Worm (Caenorhabditis elegans) whole organism, L4 larva: ENCODE results near the gene pgap-1.

Experiments
- D1046.2 ChIP-seq: fragments of 200-800 bp; sonication (Bioruptor generic); IDR thresholded peaks from 2 replicates; pipeline ENCODE4 v1.3.6; 2022; ENCODE audit warnings: missing genetic modification characterization, missing compliant biosample characterization
- F10B5.3 ChIP-seq: sonication (generic microtip); optimal IDR thresholded peaks from 2 replicates; lab custom pipeline; 2016; ENCODE audit warnings: mild to moderate bottlenecking, missing genetic modification characterization, missing compliant biosample characterization
- F44E2.7 ChIP-seq: fragments of 200-800 bp; sonication (Bioruptor generic); IDR thresholded peaks from 2 replicates; pipeline ENCODE4 v2.1.2; 2022; ENCODE audit warnings: missing genetic modification characterization, missing compliant biosample characterization
- F49E8.2 ChIP-seq: sonication (generic microtip); optimal IDR thresholded peaks from 2 replicates; lab custom pipeline; 2016; ENCODE audit warnings: missing compliant biosample characterization, mild to moderate bottlenecking, missing genetic modification characterization, borderline replicate concordance
- R02D3.7 ChIP-seq: fragments of 150-350 bp; sonication (generic microtip); optimal IDR thresholded peaks from 3 replicates; lab custom pipeline; 2014; ENCODE audit warnings: missing biosample characterization, missing genetic modification characterization
- Y48G9A.11 ChIP-seq: fragments of 200-800 bp; sonication (Bioruptor generic); IDR thresholded peaks from 2 replicates; pipeline ENCODE4 v1.3.6; 2022; ENCODE audit warnings: missing genetic modification reagents, missing genetic modification characterization, missing compliant biosample characterization
- Y5F2A.4 ChIP-seq: fragments of 200-800 bp; sonication (Bioruptor generic); optimal IDR thresholded peaks from 2 replicates; lab custom pipeline; 2018; ENCODE audit warnings: mild to moderate bottlenecking, missing genetic modification characterization, missing compliant biosample characterization
- Y75B8A.6 ChIP-seq: fragments of 200-800 bp; sonication (Bioruptor generic); IDR thresholded peaks from 2 replicates; pipeline ENCODE4 v1.3.6; 2022; ENCODE audit warnings: missing genetic modification reagents, missing genetic modification characterization, missing compliant biosample characterization
- ZK337.2 ChIP-seq: fragments of 200-800 bp; sonication (Bioruptor generic); IDR thresholded peaks from 2 replicates; pipeline ENCODE4 v1.3.6; 2022; ENCODE audit warnings: missing genetic modification reagents, missing genetic modification characterization, missing compliant biosample characterization
- aha-1 ChIP-seq: fragments of 150-350 bp; peaks from one replicate; lab custom pipeline; 2014; ENCODE audit warnings: missing biosample characterization, missing genetic modification characterization
- arid-1 ChIP-seq: fragments of 200-800 bp; sonication (Bioruptor generic); conservative IDR thresholded peaks from 2 replicates; pipeline ENCODE4 v1.3.6; 2022; ENCODE audit warnings: missing genetic modification reagents, missing genetic modification characterization, missing compliant biosample characterization
- attf-4 ChIP-seq: sonication (generic microtip); optimal IDR thresholded peaks from 3 replicates; lab custom pipeline; 2017; ENCODE audit warnings: missing biosample characterization, missing genetic modification characterization
- ceh-28 ChIP-seq: fragments of 150-350 bp; optimal IDR thresholded peaks from 2 replicates; lab custom pipeline; 2014; ENCODE audit warnings: missing biosample characterization, missing genetic modification reagents, missing genetic modification characterization
- daf-16 ChIP-seq, 3 experiments: sonication (generic microtip); optimal IDR thresholded peaks; 2 replicates each; lab custom pipeline; 2016 to 2017; ENCODE audit warnings: missing genetic modification characterization in 3 of 3, missing genetic modification reagents in 3 of 3, mild to moderate bottlenecking in 2 of 3, missing compliant biosample characterization in 2 of 3, missing biosample characterization in 1 of 3, moderate library complexity in 1 of 3
- daf-19 ChIP-seq: fragments of 200-800 bp; sonication (Bioruptor generic); conservative IDR thresholded peaks from 2 replicates; pipeline ENCODE4 v1.3.6; 2022; ENCODE audit warnings: missing genetic modification characterization, missing compliant biosample characterization
- daf-8 ChIP-seq: fragments of 200-800 bp; sonication (Bioruptor generic); IDR thresholded peaks from 2 replicates; pipeline ENCODE4 v1.3.6; 2022; ENCODE audit warnings: missing genetic modification characterization, missing compliant biosample characterization
- dmd-9 ChIP-seq: fragments of 200-800 bp; sonication (Bioruptor generic); IDR thresholded peaks from 2 replicates; pipeline ENCODE4 v1.3.6; 2022; ENCODE audit warnings: missing genetic modification reagents, missing genetic modification characterization, missing compliant biosample characterization
- duxl-1 ChIP-seq: sonication (generic microtip); optimal IDR thresholded peaks from 2 replicates; lab custom pipeline; 2016; ENCODE audit warnings: mild to moderate bottlenecking, missing genetic modification characterization, moderate library complexity, missing compliant biosample characterization; ENCODE audit not compliant: poor library complexity
- dve-1 ChIP-seq: sonication (generic microtip); optimal IDR thresholded peaks from 2 replicates; lab custom pipeline; 2017; ENCODE audit warnings: antibody characterized with exemption, mild to moderate bottlenecking, missing genetic modification characterization, missing compliant biosample characterization; ENCODE audit not compliant: insufficient read depth
- egl-27 ChIP-seq: sonication (generic microtip); optimal IDR thresholded peaks from 3 replicates; lab custom pipeline; 2017; ENCODE audit warnings: missing biosample characterization, missing genetic modification reagents, missing genetic modification characterization
- egl-43 ChIP-seq: fragments of 200-800 bp; sonication (Bioruptor generic); IDR thresholded peaks from 2 replicates; pipeline ENCODE4 v1.3.6; 2022; ENCODE audit warnings: missing genetic modification reagents, missing genetic modification characterization, missing compliant biosample characterization
- fkh-10 ChIP-seq: fragments of 150-350 bp; optimal IDR thresholded peaks from 2 replicates; lab custom pipeline; 2014; ENCODE audit warnings: missing biosample characterization, missing genetic modification reagents, missing genetic modification characterization
- fos-1 ChIP-seq: fragments of 150-350 bp; optimal IDR thresholded peaks from 2 replicates; lab custom pipeline; 2014; ENCODE audit warnings: missing biosample characterization, missing genetic modification characterization
- lim-7 ChIP-seq: fragments of 200-800 bp; sonication (Bioruptor generic); IDR thresholded peaks from 2 replicates; pipeline ENCODE4 v1.3.6; 2022; ENCODE audit warnings: missing genetic modification characterization, missing compliant biosample characterization
- lin-39 ChIP-seq: fragments of 150-350 bp; optimal IDR thresholded peaks from 2 replicates; lab custom pipeline; 2014; ENCODE audit warnings: missing biosample characterization, missing genetic modification reagents, missing genetic modification characterization
- lsy-2 ChIP-seq, 2 experiments: fragments of 150-350 bp in 1 of 2; sonication (generic microtip) in 1 of 2; optimal IDR thresholded peaks; 2 replicates each; lab custom pipeline; 2014 to 2017; ENCODE audit warnings: missing biosample characterization in 2 of 2, missing genetic modification characterization in 2 of 2
- madf-9 ChIP-seq: fragments of 200-800 bp; sonication (Bioruptor generic); conservative IDR thresholded peaks from 2 replicates; pipeline ENCODE4 v1.3.6; 2022; ENCODE audit warnings: missing genetic modification reagents, missing genetic modification characterization, missing compliant biosample characterization
- mdt-29 ChIP-seq: fragments of 200-800 bp; sonication (Bioruptor generic); IDR thresholded peaks from 2 replicates; pipeline ENCODE4 v1.3.6; 2022; ENCODE audit warnings: missing genetic modification reagents, missing genetic modification characterization, missing compliant biosample characterization
- mes-2 ChIP-seq: sonication (generic microtip); optimal IDR thresholded peaks from 2 replicates; lab custom pipeline; 2016; ENCODE audit warnings: missing genotype, mild to moderate bottlenecking, missing genetic modification characterization, missing compliant biosample characterization; ENCODE audit not compliant: poor library complexity, severe bottlenecking
- mxl-3 ChIP-seq: fragments of 200-800 bp; sonication (Bioruptor generic); optimal IDR thresholded peaks from 2 replicates; lab custom pipeline; 2018; ENCODE audit warnings: mild to moderate bottlenecking, missing genetic modification characterization, missing compliant biosample characterization
- nhr-102 ChIP-seq: sonication (generic microtip); optimal IDR thresholded peaks from 2 replicates; lab custom pipeline; 2016; ENCODE audit warnings: mild to moderate bottlenecking, missing genetic modification characterization, moderate library complexity, missing compliant biosample characterization
- nhr-11 ChIP-seq: fragments of 150-350 bp; optimal IDR thresholded peaks from 2 replicates; lab custom pipeline; 2014; ENCODE audit warnings: missing biosample characterization, missing genetic modification characterization
- nhr-237 ChIP-seq: sonication (generic microtip); optimal IDR thresholded peaks from 2 replicates; lab custom pipeline; 2017; ENCODE audit warnings: missing biosample characterization, missing genetic modification characterization
- nhr-41 ChIP-seq: fragments of 200-800 bp; sonication (Bioruptor generic); IDR thresholded peaks from 2 replicates; pipeline ENCODE4 v1.3.6; 2022; ENCODE audit warnings: missing genetic modification reagents, missing genetic modification characterization, missing compliant biosample characterization
- nhr-48 ChIP-seq: sonication (generic microtip); optimal IDR thresholded peaks from 2 replicates; lab custom pipeline; 2016; ENCODE audit warnings: mild to moderate bottlenecking, missing genetic modification characterization, missing compliant biosample characterization
- nhr-6 ChIP-seq: fragments of 150-350 bp; optimal IDR thresholded peaks from 2 replicates; lab custom pipeline; 2014; ENCODE audit warnings: missing biosample characterization, missing genetic modification characterization
- nhr-76 ChIP-seq: fragments of 150-350 bp; optimal IDR thresholded peaks from 2 replicates; lab custom pipeline; 2014; ENCODE audit warnings: missing biosample characterization, missing genetic modification characterization
- saeg-2 ChIP-seq: fragments of 200-800 bp; sonication (Bioruptor generic); IDR thresholded peaks from 2 replicates; pipeline ENCODE4 v1.3.6; 2022; ENCODE audit warnings: missing genetic modification reagents, missing genetic modification characterization, missing compliant biosample characterization
- sdz-12 ChIP-seq: fragments of 200-800 bp; sonication (Bioruptor generic); optimal IDR thresholded peaks from 2 replicates; lab custom pipeline; 2018; ENCODE audit warnings: mild to moderate bottlenecking, missing genetic modification characterization, missing compliant biosample characterization
- snpc-4 ChIP-seq: fragments of 150-350 bp; optimal IDR thresholded peaks from 2 replicates; lab custom pipeline; 2014; ENCODE audit warnings: missing biosample characterization, missing genetic modification characterization
- unc-39 ChIP-seq: sonication (generic microtip); optimal IDR thresholded peaks from 2 replicates; lab custom pipeline; 2017; ENCODE audit warnings: missing biosample characterization, missing genetic modification characterization
- unc-62 ChIP-seq, 3 experiments: fragments of 150-350 bp in 1 of 3; sonication (generic microtip); optimal IDR thresholded peaks in 2 of 3; peaks in 1 of 3; 1 replicate in 1 of 3; 2 replicates in 2 of 3; lab custom pipeline; 2014 to 2017; ENCODE audit warnings: missing biosample characterization in 3 of 3, missing genetic modification characterization in 3 of 3, missing genetic modification reagents in 3 of 3, missing genotype in 1 of 3
- zag-1 ChIP-seq: fragments of 150-350 bp; optimal IDR thresholded peaks from 2 replicates; lab custom pipeline; 2014; ENCODE audit warnings: missing biosample characterization, missing genetic modification characterization
- zfp-2 ChIP-seq: sonication (generic microtip); optimal IDR thresholded peaks from 2 replicates; lab custom pipeline; 2016; ENCODE audit warnings: mild to moderate bottlenecking, missing genetic modification characterization, missing compliant biosample characterization
- zip-11 ChIP-seq: fragments of 200-800 bp; sonication (Bioruptor generic); IDR thresholded peaks from 2 replicates; pipeline ENCODE4 v1.3.6; 2022; ENCODE audit warnings: missing genetic modification characterization, missing compliant biosample characterization
- ztf-11 ChIP-seq: fragments of 150-350 bp; optimal IDR thresholded peaks from 2 replicates; lab custom pipeline; 2014; ENCODE audit warnings: missing biosample characterization, missing genetic modification characterization
- ztf-7 ChIP-seq: fragments of 150-350 bp; optimal IDR thresholded peaks from 2 replicates; lab custom pipeline; 2014; ENCODE audit warnings: missing biosample characterization, missing genetic modification characterization

pgap-1 gene

ce11 chrV:11214569-11214968, 27.1 kb upstream of the pgap-1 start:
- TF ChIP-seq zfp-2 (tag; lab: Kevin White, UChicago) (no peak), lim-7 (GFP tag; lab: Robert Waterston, UW) (no peak), fos-1 (no peak), egl-43 (no peak), lsy-2 (tag; optimal IDR thresholded peaks at IDR 0.05; lab: Kevin White, UChicago) (no peak), sdz-12 (GFP tag; lab: Kevin White, UChicago) (no peak)

DNA sequence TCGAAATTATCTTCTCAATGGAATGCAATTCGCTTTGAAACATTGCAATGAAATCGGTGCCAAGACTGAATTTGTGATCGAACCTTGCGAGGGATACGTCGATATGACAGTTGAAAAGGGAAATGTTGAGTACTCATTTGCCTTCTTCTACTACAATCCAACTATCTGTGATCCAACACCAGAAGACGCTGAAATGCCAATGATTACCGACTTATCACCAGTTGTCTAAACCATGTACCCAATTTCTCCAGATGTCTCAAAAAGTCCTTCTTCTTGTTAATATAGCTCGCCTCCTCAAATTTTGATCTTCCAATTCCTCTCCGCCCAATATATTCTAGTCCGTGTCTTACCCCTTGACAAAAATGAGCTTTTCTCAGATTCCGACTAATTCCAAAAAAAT, 25.5 kb upstream of the pgap-1 start:
- TF ChIP-seq unc-62 (GFP tag; optimal IDR thresholded peaks at IDR 0.05 in 1 of 2; lab: Kevin White, UChicago) = peak in 1 of 2 experiments; percentile 97
- TF ChIP-seq unc-62 (tag; optimal IDR thresholded peaks at IDR 0.05; lab: Kevin White, UChicago) = no peak
- no peak for TF ChIP-seq R02D3.7 (tag; lab: Kevin White, UChicago)
- no peak for TF ChIP-seq madf-9 (GFP tag; lab: Robert Waterston, UW)

DNA sequence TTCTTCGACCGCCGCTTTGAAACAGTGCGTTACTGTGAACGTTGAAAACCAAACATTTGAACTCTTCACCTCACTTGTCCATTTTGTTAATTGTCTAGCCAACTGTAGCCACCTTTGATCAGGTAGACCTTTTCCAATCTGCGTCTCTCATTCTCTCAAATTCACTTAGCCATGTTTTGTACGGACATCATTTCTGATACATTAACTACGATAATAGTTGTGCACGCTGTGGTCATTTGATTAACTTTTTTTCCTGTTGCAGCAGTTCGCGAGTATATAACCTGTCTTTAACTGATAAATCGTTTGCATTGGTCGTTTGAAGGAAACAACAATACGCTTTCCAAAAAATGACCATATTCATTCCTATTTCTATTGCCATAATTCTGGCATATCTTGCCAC, 24.3 kb upstream of the pgap-1 start, which contains the start of gene cyp-29A2:
TSS of gene cyp-29A2 (plus strand) at position 190 of the 400 bp plus-strand sequence.
- TF ChIP-seq lsy-2 (tag; optimal IDR thresholded peaks at IDR 0.05; lab: Kevin White, UChicago) (no peak), nhr-102 (tag; lab: Kevin White, UChicago) (no peak), mxl-3 (GFP tag; lab: Kevin White, UChicago) (no peak), lim-7 (GFP tag; lab: Robert Waterston, UW) (no peak), R02D3.7 (tag; lab: Kevin White, UChicago) (no peak), dve-1 (tag; lab: Kevin White, UChicago) (peak; percentile 15), F49E8.2 (tag; lab: Kevin White, UChicago) (no peak), nhr-76 (tag; lab: Kevin White, UChicago) (no peak), ceh-28 (tag; lab: Kevin White, UChicago) (no peak), Y48G9A.11 (no peak), madf-9 (GFP tag; lab: Robert Waterston, UW) (no peak), D1046.2 (GFP tag; lab: Robert Waterston, UW) (no peak), zag-1 (tag; lab: Kevin White, UChicago) (no peak), egl-27 (tag; lab: Kevin White, UChicago) (no peak), sdz-12 (GFP tag; lab: Kevin White, UChicago) (no peak), duxl-1 (tag; lab: Kevin White, UChicago) (no peak), Y75B8A.6 (GFP tag; lab: Robert Waterston, UW) (no peak), aha-1 (tag; lab: Kevin White, UChicago) (peak; percentile 32), F44E2.7 (GFP tag; lab: Robert Waterston, UW) (no peak), attf-4 (tag; lab: Kevin White, UChicago) (no peak), ZK337.2 (GFP tag; lab: Robert Waterston, UW) (no peak), F10B5.3 (no peak), lin-39 (no peak), nhr-6 (tag; lab: Kevin White, UChicago) (peak; percentile 7), nhr-41 (GFP tag; lab: Robert Waterston, UW) (no peak), nhr-237 (no peak), saeg-2 (GFP tag; lab: Robert Waterston, UW) (no peak), mdt-29 (GFP tag; lab: Robert Waterston, UW) (no peak), daf-8 (GFP tag; lab: Robert Waterston, UW) (no peak), nhr-48 (tag; lab: Kevin White, UChicago) (no peak), ztf-7 (tag; lab: Kevin White, UChicago) (no peak), daf-19 (GFP tag; lab: Robert Waterston, UW) (no peak), daf-16 (GFP tag; optimal IDR thresholded peaks at IDR 0.05; lab: Kevin White, UChicago) (no peak), daf-16 (tag; optimal IDR thresholded peaks at IDR 0.05; lab: Kevin White, UChicago) (peak; percentile 69), fos-1 (no peak), mes-2 (tag; lab: Kevin White, UChicago) (no peak), arid-1 (GFP tag; lab: Robert Waterston, UW) (no peak), dmd-9 (no peak), Y5F2A.4 (no peak), snpc-4 (tag; lab: Kevin White, UChicago) (no peak), nhr-11 (tag; lab: Kevin White, UChicago) (no peak), unc-39 (tag; lab: Kevin White, UChicago) (no peak), fkh-10 (no peak), zip-11 (GFP tag; lab: Robert Waterston, UW) (no peak), ztf-11 (no peak)
